Fruit fly (Drosophila melanogaster) whole organism, embryonic: Measurements from ENCODE around the gene CG6040.

Experiments used
- Abd-B ChIP-seq: fragments of 200-800 bp; sonication (Bioruptor generic); optimal IDR thresholded peaks from 2 replicates; lab custom pipeline; 2018; ENCODE audit warnings: missing biosample characterization, mild to moderate bottlenecking, missing genetic modification characterization, moderate library complexity
- CG11085 ChIP-seq: fragments of 200-800 bp; sonication (Bioruptor generic); IDR thresholded peaks from 2 replicates; pipeline ENCODE4 v1.3.6; 2022; ENCODE audit warnings: missing biosample characterization, missing genetic modification characterization
- CG12071 ChIP-seq: fragments of 200-800 bp; sonication (Bioruptor generic); optimal IDR thresholded peaks from 3 replicates; lab custom pipeline; 2018; ENCODE audit warnings: missing biosample characterization, mild to moderate bottlenecking, missing genetic modification characterization
- CG12236 ChIP-seq: fragments of 200-800 bp; sonication (Bioruptor generic); optimal IDR thresholded peaks from 2 replicates; lab custom pipeline; 2016; ENCODE audit warnings: missing biosample characterization, missing genetic modification characterization
- CG12769 ChIP-seq: fragments of 200-800 bp; sonication (Bioruptor generic); optimal IDR thresholded peaks from 2 replicates; lab custom pipeline; 2019; ENCODE audit warnings: missing biosample characterization, mild to moderate bottlenecking, missing genetic modification characterization, moderate library complexity
- CG13287 ChIP-seq: fragments of 200-800 bp; sonication (Bioruptor generic); IDR thresholded peaks from 2 replicates; pipeline ENCODE4 v1.3.6; 2022; ENCODE audit warnings: missing biosample characterization, missing genetic modification characterization; ENCODE audit not compliant: partially characterized antibody
- CG13775 ChIP-seq: fragments of 200-800 bp; sonication (Bioruptor generic); optimal IDR thresholded peaks from 3 replicates; lab custom pipeline; 2017; ENCODE audit warnings: missing biosample characterization, mild to moderate bottlenecking, missing genetic modification characterization
- CG14710 ChIP-seq: fragments of 200-800 bp; sonication (Bioruptor generic); optimal IDR thresholded peaks from 3 replicates; lab custom pipeline; 2019; ENCODE audit warnings: missing biosample characterization, mild to moderate bottlenecking, missing genetic modification characterization, moderate library complexity
- CG15073 ChIP-seq: fragments of 200-800 bp; sonication (Bioruptor generic); optimal IDR thresholded peaks from 2 replicates; lab custom pipeline; 2016; ENCODE audit warnings: missing biosample characterization, missing genetic modification characterization
- CG15514 ChIP-seq: fragments of 200-800 bp; sonication (Bioruptor generic); optimal IDR thresholded peaks from 3 replicates; lab custom pipeline; 2017; ENCODE audit warnings: missing biosample characterization, missing genetic modification characterization, mild to moderate bottlenecking, moderate library complexity, missing genetic modification reagents
- CG2678 ChIP-seq: fragments of 200-800 bp; sonication (Bioruptor generic); optimal IDR thresholded peaks from 3 replicates; lab custom pipeline; 2019; ENCODE audit warnings: missing biosample characterization, mild to moderate bottlenecking, missing genetic modification characterization, moderate library complexity
- CG30020 ChIP-seq: fragments of 200-800 bp; optimal IDR thresholded peaks from 2 replicates; lab custom pipeline; 2019; ENCODE audit warnings: missing biosample characterization, mild to moderate bottlenecking, missing genetic modification characterization, moderate library complexity
- CG31388 ChIP-seq: fragments of 200-800 bp; sonication (Bioruptor generic); optimal IDR thresholded peaks from 2 replicates; lab custom pipeline; 2016; ENCODE audit warnings: missing biosample characterization, missing genetic modification characterization
- CG3163 ChIP-seq: fragments of 200-800 bp; sonication (Bioruptor generic); optimal IDR thresholded peaks from 3 replicates; lab custom pipeline; 2016; ENCODE audit warnings: missing biosample characterization, missing genetic modification characterization
- CG34422 ChIP-seq: fragments of 200-800 bp; sonication (Bioruptor generic); IDR thresholded peaks from 3 replicates; pipeline ENCODE4 v1.3.6; 2022; ENCODE audit warnings: missing biosample characterization, missing genetic modification characterization
- CG3847 ChIP-seq: fragments of 200-800 bp; sonication (Bioruptor generic); IDR thresholded peaks from 2 replicates; pipeline ENCODE4 v1.3.6; 2022; ENCODE audit warnings: missing biosample characterization, missing genetic modification characterization
- CG3995 ChIP-seq: fragments of 200-800 bp; sonication (Bioruptor generic); optimal IDR thresholded peaks from 3 replicates; lab custom pipeline; 2016; ENCODE audit warnings: missing biosample characterization, missing genetic modification characterization
- CG42726 ChIP-seq: fragments of 200-800 bp; sonication (Bioruptor generic); IDR thresholded peaks from 2 replicates; pipeline ENCODE4 v1.3.6; 2022; ENCODE audit warnings: missing biosample characterization, missing genetic modification characterization; ENCODE audit not compliant: partially characterized antibody
- CG7556 ChIP-seq: fragments of 200-800 bp; sonication (Bioruptor generic); optimal IDR thresholded peaks from 2 replicates; lab custom pipeline; 2017; ENCODE audit warnings: missing biosample characterization, mild to moderate bottlenecking, missing genetic modification characterization
- CG7928 ChIP-seq: fragments of 200-800 bp; sonication (Bioruptor generic); optimal IDR thresholded peaks from 2 replicates; lab custom pipeline; 2017; ENCODE audit warnings: missing biosample characterization, mild to moderate bottlenecking, missing genetic modification characterization
- CG9797 ChIP-seq: fragments of 200-800 bp; sonication (Bioruptor generic); optimal IDR thresholded peaks from 3 replicates; lab custom pipeline; 2018; ENCODE audit warnings: missing biosample characterization, mild to moderate bottlenecking, missing genetic modification characterization
- Deaf1 ChIP-seq: fragments of 200-800 bp; optimal IDR thresholded peaks from 3 replicates; lab custom pipeline; 2019; ENCODE audit warnings: missing biosample characterization, mild to moderate bottlenecking, missing genetic modification characterization, moderate library complexity
- Gsc ChIP-seq: fragments of 200-800 bp; sonication (Bioruptor generic); IDR thresholded peaks from 2 replicates; pipeline ENCODE4 v1.3.6; 2022; ENCODE audit warnings: missing biosample characterization, missing genetic modification characterization
- HLH4C ChIP-seq: fragments of 200-800 bp; sonication (Bioruptor generic); IDR thresholded peaks from 3 replicates; pipeline ENCODE4 v1.3.6; 2022; ENCODE audit warnings: missing biosample characterization, missing genetic modification characterization; ENCODE audit not compliant: partially characterized antibody
- Med ChIP-seq: fragments of 200-800 bp; sonication (Bioruptor generic); peaks from one replicate; lab custom pipeline; 2016; ENCODE audit warnings: missing biosample characterization, missing genetic modification characterization, mild to moderate bottlenecking, inconsistent platforms, moderate library complexity
- Nf-YB ChIP-seq: fragments of 200-800 bp; sonication (Bioruptor generic); optimal IDR thresholded peaks from 3 replicates; lab custom pipeline; 2019; ENCODE audit warnings: missing biosample characterization, mild to moderate bottlenecking, missing genetic modification characterization, moderate library complexity
- Tbp ChIP-seq: fragments of >200 bp; optimal IDR thresholded peaks from 2 replicates; lab custom pipeline; 2018; ENCODE audit warnings: missing biosample characterization, missing genetic modification characterization
- Vsx1 ChIP-seq: fragments of 200-800 bp; sonication (Bioruptor generic); optimal IDR thresholded peaks from 2 replicates; lab custom pipeline; 2017; ENCODE audit warnings: missing biosample characterization, mild to moderate bottlenecking, missing genetic modification characterization, missing genetic modification reagents
- YL-1 ChIP-seq: fragments of 200-800 bp; sonication (Bioruptor generic); optimal IDR thresholded peaks from 3 replicates; lab custom pipeline; 2017; ENCODE audit warnings: missing biosample characterization, mild to moderate bottlenecking, missing genetic modification characterization
- ara ChIP-seq: fragments of 200-800 bp; sonication (Bioruptor generic); IDR thresholded peaks from 2 replicates; pipeline ENCODE4 v1.3.6; 2022; ENCODE audit warnings: missing biosample characterization, missing genetic modification characterization
- bab2 ChIP-seq: fragments of 200-800 bp; sonication (Bioruptor generic); optimal IDR thresholded peaks from 2 replicates; lab custom pipeline; 2016; ENCODE audit warnings: missing biosample characterization, missing genetic modification characterization
- ci ChIP-seq: fragments of 200-800 bp; sonication (Bioruptor generic); IDR thresholded peaks from 3 replicates; pipeline ENCODE4 v1.3.6; 2022; ENCODE audit warnings: missing biosample characterization, missing genetic modification characterization
- crp ChIP-seq, 2 experiments: fragments of 200-800 bp; sonication (Bioruptor generic); optimal IDR thresholded peaks; 2 replicates in 1 of 2; 3 replicates in 1 of 2; lab custom pipeline; 2017; ENCODE audit warnings: missing biosample characterization in 2 of 2, missing genetic modification characterization in 2 of 2, mild to moderate bottlenecking in 1 of 2, moderate library complexity in 1 of 2
- dati ChIP-seq: fragments of 200-800 bp; sonication (Bioruptor generic); IDR thresholded peaks from 2 replicates; pipeline ENCODE4 v1.3.6; 2022; ENCODE audit warnings: missing biosample characterization, missing genetic modification characterization
- exex ChIP-seq: fragments of 200-800 bp; sonication (Bioruptor generic); optimal IDR thresholded peaks from 4 replicates; lab custom pipeline; 2018; ENCODE audit warnings: missing biosample characterization, mild to moderate bottlenecking, missing genetic modification characterization, moderate library complexity
- gce ChIP-seq: fragments of 200-800 bp; sonication (Bioruptor generic); IDR thresholded peaks from 3 replicates; pipeline ENCODE4 v1.3.6; 2022; ENCODE audit warnings: missing biosample characterization, missing genetic modification characterization
- gcm2 ChIP-seq: fragments of 200-800 bp; sonication (Bioruptor generic); optimal IDR thresholded peaks from 2 replicates; lab custom pipeline; 2016; ENCODE audit warnings: missing biosample characterization, missing genetic modification characterization
- h ChIP-seq: fragments of >200 bp; optimal IDR thresholded peaks from 2 replicates; lab custom pipeline; 2017
- hbn ChIP-seq: fragments of 200-800 bp; sonication (Bioruptor generic); IDR thresholded peaks from 2 replicates; pipeline ENCODE4 v1.3.6; 2022; ENCODE audit warnings: missing biosample characterization, missing genetic modification characterization; ENCODE audit not compliant: partially characterized antibody
- hkb ChIP-seq, 2 experiments: fragments of 200-800 bp in 1 of 2; fragments of >200 bp in 1 of 2; sonication (Bioruptor generic) in 1 of 2; IDR thresholded peaks in 1 of 2; optimal IDR thresholded peaks in 1 of 2; 2 replicates each; pipeline versions ENCODE4 v1.3.6 to Lab custom; 2017 to 2022; ENCODE audit warnings: missing biosample characterization in 1 of 2, missing genetic modification characterization in 1 of 2
- lola ChIP-seq, 3 experiments: fragments of >200 bp in 2 of 3; fragments of 200-800 bp in 1 of 3; sonication (Bioruptor generic) in 1 of 3; optimal IDR thresholded peaks; 2 replicates each; lab custom pipeline; 2017 to 2019; ENCODE audit warnings: missing biosample characterization in 3 of 3, missing genetic modification characterization in 3 of 3, mild to moderate bottlenecking in 1 of 3, moderate library complexity in 1 of 3
- ro ChIP-seq: fragments of 200-800 bp; sonication (Bioruptor generic); IDR thresholded peaks from 2 replicates; pipeline ENCODE4 v1.3.6; 2022; ENCODE audit warnings: missing biosample characterization, missing genetic modification characterization
- sd ChIP-seq: fragments of 200-800 bp; sonication (Bioruptor generic); optimal IDR thresholded peaks from 3 replicates; lab custom pipeline; 2018; ENCODE audit warnings: missing biosample characterization, mild to moderate bottlenecking, missing genetic modification characterization, moderate library complexity
- sim ChIP-seq: fragments of 200-800 bp; sonication (Bioruptor generic); IDR thresholded peaks from 2 replicates; pipeline ENCODE4 v1.3.6; 2022; ENCODE audit warnings: missing biosample characterization, missing genetic modification characterization
- slbo ChIP-seq: fragments of 200-800 bp; sonication (Bioruptor generic); IDR thresholded peaks from 2 replicates; pipeline ENCODE4 v1.3.6; 2022; ENCODE audit warnings: missing biosample characterization, missing genetic modification characterization
- sob ChIP-seq: fragments of 200-800 bp; sonication (Bioruptor generic); IDR thresholded peaks from 2 replicates; pipeline ENCODE4 v1.3.6; 2022; ENCODE audit warnings: missing biosample characterization, missing genetic modification characterization
- wdn ChIP-seq: fragments of 200-800 bp; sonication (Bioruptor generic); IDR thresholded peaks from 2 replicates; pipeline ENCODE4 v1.3.6; 2022; ENCODE audit warnings: missing biosample characterization, missing genetic modification characterization
- zf30C ChIP-seq: fragments of 200-800 bp; sonication (Bioruptor generic); optimal IDR thresholded peaks from 3 replicates; lab custom pipeline; 2018; ENCODE audit warnings: missing biosample characterization, mild to moderate bottlenecking, missing genetic modification characterization

CG6040 gene

DNA sequence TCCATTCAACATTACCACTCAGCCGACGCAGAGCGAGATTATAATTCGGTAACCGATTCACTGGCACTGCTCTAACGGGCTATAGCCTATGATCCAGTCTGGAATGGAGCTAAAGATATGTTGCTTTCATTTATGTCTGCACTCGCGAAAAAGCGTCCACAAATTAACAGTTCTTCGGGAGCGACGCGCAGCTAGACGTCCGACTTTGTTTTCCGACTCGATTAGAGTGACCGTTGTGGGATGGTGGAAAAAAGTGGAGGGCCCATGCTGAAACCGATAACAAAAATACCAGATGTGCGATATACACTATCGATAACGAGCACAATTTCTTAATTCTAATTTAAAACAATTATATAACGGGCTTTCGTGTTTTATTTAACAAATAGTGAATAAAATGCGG lies 2.7 kb upstream of the CG6040 start, which contains the start of gene cdi (continued):
- TF ChIP-seq CG12769 (tag; lab: Kevin White, UChicago) (peak; percentile 54), HLH4C (GFP tag; lab: Robert Waterston, UW) (peak; percentile 68), exex (tag; lab: Kevin White, UChicago) (peak; percentile 6), zf30C (GFP tag; lab: Kevin White, UChicago) (no peak), hbn (GFP tag; lab: Robert Waterston, UW) (peak; percentile 57; the same call in 1 of the 2 replicates), ro (no peak), hkb (optimal IDR thresholded peaks at IDR 0.05; lab: Kevin White, UChicago) (no peak), hkb (GFP tag; IDR thresholded peaks at IDR 0.05; lab: Robert Waterston, UW) (peak; percentile 29; the same call in 1 of the 2 replicates), CG13287 (GFP tag; lab: Robert Waterston, UW) (peak; percentile 81), CG15514 (GFP tag; lab: Kevin White, UChicago) (peak; percentile 53), CG15073 (GFP tag; lab: Kevin White, UChicago) (peak; percentile 16), Med (GFP tag; lab: Kevin White, UChicago) (peak; percentile 92), CG7928 (GFP tag; lab: Kevin White, UChicago) (no peak), Nf-YB (GFP tag; lab: Kevin White, UChicago) (no peak)

DNA sequence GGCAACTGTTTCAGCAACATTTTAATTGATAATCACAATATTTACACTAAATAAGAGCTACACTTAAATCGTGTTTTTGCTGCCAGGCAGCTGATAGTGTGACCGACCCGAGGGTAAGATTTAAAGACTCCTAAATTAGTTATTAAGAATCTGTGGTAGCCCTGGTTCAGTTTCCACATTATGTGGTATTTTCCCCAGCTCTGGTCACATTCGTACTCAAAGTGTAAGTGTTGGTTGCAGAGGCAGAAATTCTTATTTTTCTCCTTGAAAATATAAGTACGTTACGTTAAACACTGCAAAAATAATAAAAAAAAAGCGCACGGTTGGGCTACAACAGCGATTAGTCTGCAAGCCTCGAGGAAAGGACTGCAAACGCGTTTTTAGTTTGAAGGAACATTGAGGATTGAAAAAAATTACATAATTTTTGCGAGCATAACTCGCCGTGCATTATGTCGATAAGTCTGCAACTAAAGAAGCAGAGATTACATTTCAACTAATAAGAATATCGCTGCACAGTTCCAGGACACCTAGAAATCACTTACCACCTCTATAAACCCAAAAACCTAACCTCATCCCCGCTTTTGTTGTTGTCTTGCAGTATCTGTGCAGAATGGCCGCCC lies 1.9 kb upstream of the CG6040 start, which contains the start of the genes mRpL55 and ATPsynD:
TSS of gene mRpL55 (minus strand) at position 107 of the 620 bp plus-strand sequence.
TSS of gene ATPsynD (plus strand) at position 202 of the 620 bp plus-strand sequence.
- TF ChIP-seq CG14710 (tag; lab: Kevin White, UChicago) (peak; percentile 21), Tbp (GFP tag; lab: Kevin White, UChicago) (no peak), CG2678 (tag; lab: Kevin White, UChicago) (no peak), Deaf1 (no peak), CG34422 (peak; percentile 44; the same call in 1 of the 3 replicates), Gsc (GFP tag; lab: Robert Waterston, UW) (no peak), bab2 (GFP tag; lab: Kevin White, UChicago) (no peak), CG13775 (GFP tag; lab: Kevin White, UChicago) (no peak), CG9797 (GFP tag; lab: Kevin White, UChicago) (peak; percentile 74), sob (GFP tag; lab: Robert Waterston, UW) (no peak), gce (GFP tag; lab: Robert Waterston, UW) (no peak), ci (peak; percentile 66; the same call in 2 of the 3 replicates), CG12071 (GFP tag; lab: Kevin White, UChicago) (no peak), ara (GFP tag; lab: Robert Waterston, UW) (no peak), slbo (GFP tag; lab: Robert Waterston, UW) (peak; percentile 36; the same call in 1 of the 2 replicates), dati (GFP tag; lab: Robert Waterston, UW) (no peak), h (lab: Kevin White, UChicago) (no peak), wdn (no peak), Vsx1 (GFP tag; lab: Kevin White, UChicago) (peak; percentile 56), YL-1 (GFP tag; lab: Kevin White, UChicago) (peak; percentile 89), CG3163 (GFP tag; lab: Kevin White, UChicago) (no peak), CG11085 (GFP tag; lab: Robert Waterston, UW) (no peak), CG3995 (GFP tag; lab: Kevin White, UChicago) (no peak), gcm2 (GFP tag; lab: Kevin White, UChicago) (no peak), CG31388 (GFP tag; lab: Kevin White, UChicago) (no peak), CG30020 (no peak), CG12236 (GFP tag; lab: Kevin White, UChicago) (no peak), Abd-B (GFP tag; lab: Kevin White, UChicago) (peak; percentile 27), lola (GFP tag; optimal IDR thresholded peaks at IDR 0.05; lab: Kevin White, UChicago) (no peak), CG7556 (GFP tag; lab: Kevin White, UChicago) (no peak), crp (GFP tag; optimal IDR thresholded peaks at IDR 0.05; lab: Kevin White, UChicago) (peak; percentile 27 to 90), CG15514 (GFP tag; lab: Kevin White, UChicago) (peak; percentile 48), CG3847 (GFP tag; lab: Robert Waterston, UW) (peak; percentile 76), CG42726 (GFP tag; lab: Robert Waterston, UW) (peak; percentile 45; the same call in 1 of the 2 replicates), sd (tag; lab: Kevin White, UChicago) (peak; percentile 49), sim (GFP tag; lab: Robert Waterston, UW) (no peak)
